Worm (Caenorhabditis elegans): ENCODE measurements around the gene C16C10.1.

ce11 chrIII:4164071-4164470, 17.2 kb downstream of the C16C10.1 start, which contains the start of gene C16C10.8:
- no peak for TF ChIP-seq snpc-4 (tag; optimal IDR thresholded peaks at IDR 0.05)
- no peak for TF ChIP-seq ama-1 (optimal IDR thresholded peaks at IDR 0.05)
- no peak for TF ChIP-seq pqm-1 (tag; optimal IDR thresholded peaks at IDR 0.05)
- TF ChIP-seq daf-12 (tag; optimal IDR thresholded peaks at IDR 0.05) = no peak
- TF ChIP-seq nhr-28 (tag; optimal IDR thresholded peaks at IDR 0.05) = no peak
- TF ChIP-seq egl-27 (tag; optimal IDR thresholded peaks at IDR 0.05) = no peak
